Fruit fly (Drosophila melanogaster) whole organism, embryonic: ENCODE measurements around the gene nAChRalpha1.

ENCODE experiments used
- Atf3 ChIP-seq: fragments of 200-800 bp; sonication (Bioruptor generic); optimal IDR thresholded peaks from 3 replicates; lab custom pipeline; 2016; ENCODE audit warnings: missing biosample characterization, missing genetic modification characterization
- CG11085 ChIP-seq: fragments of 200-800 bp; sonication (Bioruptor generic); IDR thresholded peaks from 2 replicates; pipeline ENCODE4 v1.3.6; 2022; ENCODE audit warnings: missing biosample characterization, missing genetic modification characterization
- CG12391 ChIP-seq: fragments of 200-800 bp; sonication (Bioruptor generic); optimal IDR thresholded peaks from 3 replicates; lab custom pipeline; 2018; ENCODE audit warnings: missing biosample characterization, mild to moderate bottlenecking, missing genetic modification characterization, moderate library complexity
- CG1602 ChIP-seq: fragments of 200-800 bp; sonication (Bioruptor generic); optimal IDR thresholded peaks from 3 replicates; lab custom pipeline; 2016; ENCODE audit warnings: missing biosample characterization, missing genetic modification characterization
- CG1647 ChIP-seq: fragments of 200-800 bp; sonication (Bioruptor generic); optimal IDR thresholded peaks from 3 replicates; lab custom pipeline; 2016; ENCODE audit warnings: missing biosample characterization, missing genetic modification characterization
- CG16813 ChIP-seq: fragments of 200-800 bp; sonication (Bioruptor generic); IDR thresholded peaks from 3 replicates; pipeline ENCODE4 v1.3.6; 2022; ENCODE audit warnings: missing biosample characterization, missing genetic modification characterization; ENCODE audit not compliant: partially characterized antibody
- CG17328 ChIP-seq: fragments of 200-800 bp; sonication (Bioruptor generic); IDR thresholded peaks from 2 replicates; pipeline ENCODE4 v1.3.6; 2022; ENCODE audit warnings: missing biosample characterization, missing genetic modification characterization
- CG2712 ChIP-seq: fragments of 200-800 bp; optimal IDR thresholded peaks from 3 replicates; lab custom pipeline; 2019; ENCODE audit warnings: missing biosample characterization, mild to moderate bottlenecking, missing genetic modification characterization, moderate library complexity
- CG32767 ChIP-seq: fragments of 200-800 bp; sonication (Bioruptor generic); IDR thresholded peaks from 2 replicates; pipeline ENCODE4 v1.3.6; 2022; ENCODE audit warnings: missing biosample characterization, missing genetic modification characterization
- CG34224 ChIP-seq: fragments of 200-800 bp; sonication (Bioruptor generic); IDR thresholded peaks from 3 replicates; pipeline ENCODE4 v1.3.6; 2022; ENCODE audit warnings: missing biosample characterization, missing genetic modification characterization; ENCODE audit not compliant: partially characterized antibody
- CG34422 ChIP-seq: fragments of 200-800 bp; sonication (Bioruptor generic); IDR thresholded peaks from 3 replicates; pipeline ENCODE4 v1.3.6; 2022; ENCODE audit warnings: missing biosample characterization, missing genetic modification characterization
- CG3995 ChIP-seq: fragments of 200-800 bp; sonication (Bioruptor generic); optimal IDR thresholded peaks from 3 replicates; lab custom pipeline; 2016; ENCODE audit warnings: missing biosample characterization, missing genetic modification characterization
- CG42726 ChIP-seq: fragments of 200-800 bp; sonication (Bioruptor generic); IDR thresholded peaks from 2 replicates; pipeline ENCODE4 v1.3.6; 2022; ENCODE audit warnings: missing biosample characterization, missing genetic modification characterization; ENCODE audit not compliant: partially characterized antibody
- CG7786 ChIP-seq: fragments of 200-800 bp; sonication (Bioruptor generic); optimal IDR thresholded peaks from 2 replicates; lab custom pipeline; 2016; ENCODE audit warnings: missing biosample characterization, missing genetic modification characterization
- CG8944 ChIP-seq: fragments of 200-800 bp; sonication (Bioruptor generic); optimal IDR thresholded peaks from 3 replicates; lab custom pipeline; 2016; ENCODE audit warnings: missing biosample characterization, missing genetic modification characterization
- CTCF ChIP-seq: fragments of 200-800 bp; sonication (Bioruptor generic); optimal IDR thresholded peaks from 2 replicates; lab custom pipeline; 2017; ENCODE audit warnings: missing biosample characterization, mild to moderate bottlenecking, missing genetic modification characterization, moderate library complexity
- Dek ChIP-seq: fragments of 200-800 bp; sonication (Bioruptor generic); optimal IDR thresholded peaks from 3 replicates; lab custom pipeline; 2019; ENCODE audit warnings: missing biosample characterization, mild to moderate bottlenecking, missing genetic modification characterization, moderate library complexity
- Dip3 ChIP-seq: fragments of 200-800 bp; sonication (Bioruptor generic); optimal IDR thresholded peaks from 3 replicates; lab custom pipeline; 2016; ENCODE audit warnings: missing biosample characterization, missing genetic modification characterization
- HmgD ChIP-seq: fragments of 200-800 bp; sonication (Bioruptor generic); optimal IDR thresholded peaks from 3 replicates; lab custom pipeline; 2016; ENCODE audit warnings: missing biosample characterization, missing genetic modification characterization
- Hr51 ChIP-seq, 2 experiments: fragments of 200-800 bp; sonication (Bioruptor generic); optimal IDR thresholded peaks; 2 replicates in 1 of 2; 3 replicates in 1 of 2; lab custom pipeline; 2016 to 2018; ENCODE audit warnings: missing biosample characterization in 2 of 2, missing genetic modification characterization in 2 of 2, mild to moderate bottlenecking in 1 of 2, moderate library complexity in 1 of 2
- Hsf ChIP-seq: fragments of 200-800 bp; sonication (Bioruptor generic); optimal IDR thresholded peaks from 3 replicates; lab custom pipeline; 2016; ENCODE audit warnings: missing biosample characterization, missing genetic modification characterization
- Pdp1 ChIP-seq, 2 experiments: fragments of 200-800 bp; sonication (Bioruptor generic); optimal IDR thresholded peaks; 3 replicates each; lab custom pipeline; 2016; ENCODE audit warnings: missing biosample characterization in 2 of 2, missing genetic modification characterization in 2 of 2, mild to moderate bottlenecking in 1 of 2, moderate library complexity in 1 of 2
- Ssrp ChIP-seq: fragments of 200-800 bp; sonication (Bioruptor generic); optimal IDR thresholded peaks from 2 replicates; lab custom pipeline; 2018; ENCODE audit warnings: missing biosample characterization, mild to moderate bottlenecking, missing genetic modification characterization, moderate library complexity
- TFAM ChIP-seq: fragments of 200-800 bp; sonication (Bioruptor generic); optimal IDR thresholded peaks from 2 replicates; lab custom pipeline; 2017; ENCODE audit warnings: missing biosample characterization, missing genetic modification characterization, inconsistent platforms
- Trl ChIP-seq, 3 experiments: fragments of >200 bp in 2 of 3; fragments of 200-800 bp in 1 of 3; sonication (Bioruptor generic) in 1 of 3; optimal IDR thresholded peaks; 2 replicates in 1 of 3; 3 replicates in 2 of 3; lab custom pipeline; 2016 to 2017; ENCODE audit warnings: missing biosample characterization in 1 of 3, missing genetic modification characterization in 1 of 3
- Usf ChIP-seq: fragments of 200-800 bp; sonication (Bioruptor generic); optimal IDR thresholded peaks from 2 replicates; lab custom pipeline; 2017; ENCODE audit warnings: missing genotype, missing biosample characterization, missing genetic modification characterization
- Xbp1 ChIP-seq: fragments of 200-800 bp; sonication (Bioruptor generic); optimal IDR thresholded peaks from 3 replicates; lab custom pipeline; 2016; ENCODE audit warnings: missing biosample characterization, mild to moderate bottlenecking, missing genetic modification characterization
- ara ChIP-seq: fragments of 200-800 bp; sonication (Bioruptor generic); IDR thresholded peaks from 2 replicates; pipeline ENCODE4 v1.3.6; 2022; ENCODE audit warnings: missing biosample characterization, missing genetic modification characterization
- chn ChIP-seq: fragments of 200-800 bp; sonication (Bioruptor generic); optimal IDR thresholded peaks from 2 replicates; lab custom pipeline; 2016; ENCODE audit warnings: missing biosample characterization, missing genetic modification characterization
- danr ChIP-seq: fragments of 200-800 bp; sonication (Bioruptor generic); IDR thresholded peaks from 2 replicates; pipeline ENCODE4 v1.3.6; 2022; ENCODE audit warnings: missing biosample characterization, missing genetic modification characterization
- dm ChIP-seq: fragments of 200-800 bp; sonication (Bioruptor generic); optimal IDR thresholded peaks from 3 replicates; lab custom pipeline; 2016; ENCODE audit warnings: missing biosample characterization, missing genetic modification characterization
- dmrt11E ChIP-seq: fragments of 200-800 bp; sonication (Bioruptor generic); optimal IDR thresholded peaks from 3 replicates; lab custom pipeline; 2018; ENCODE audit warnings: missing biosample characterization, mild to moderate bottlenecking, missing genetic modification characterization, moderate library complexity
- gfzf ChIP-seq: fragments of 200-800 bp; sonication (Bioruptor generic); optimal IDR thresholded peaks from 2 replicates; lab custom pipeline; 2016; ENCODE audit warnings: missing biosample characterization, mild to moderate bottlenecking, missing genetic modification characterization, moderate library complexity
- grau ChIP-seq: fragments of 200-800 bp; optimal IDR thresholded peaks from 3 replicates; lab custom pipeline; 2019; ENCODE audit warnings: missing biosample characterization, mild to moderate bottlenecking, missing genetic modification characterization, moderate library complexity
- kay ChIP-seq: fragments of 200-800 bp; sonication (Bioruptor generic); optimal IDR thresholded peaks from 2 replicates; lab custom pipeline; 2016; ENCODE audit warnings: missing biosample characterization, missing genetic modification characterization
- lola ChIP-seq, 3 experiments: fragments of >200 bp in 2 of 3; fragments of 200-800 bp in 1 of 3; sonication (Bioruptor generic) in 1 of 3; optimal IDR thresholded peaks; 2 replicates each; lab custom pipeline; 2017 to 2019; ENCODE audit warnings: missing biosample characterization in 3 of 3, missing genetic modification characterization in 3 of 3, mild to moderate bottlenecking in 1 of 3, moderate library complexity in 1 of 3
- mld ChIP-seq: fragments of 200-800 bp; sonication (Bioruptor generic); IDR thresholded peaks from 3 replicates; pipeline ENCODE4 v1.3.6; 2022; ENCODE audit warnings: missing biosample characterization, missing genetic modification characterization; ENCODE audit not compliant: partially characterized antibody
- otp ChIP-seq: fragments of 200-800 bp; sonication (Bioruptor generic); IDR thresholded peaks from 3 replicates; pipeline ENCODE4, ENCODE4 v1.3.6; 2022; ENCODE audit warnings: missing biosample characterization, missing genetic modification characterization
- pros ChIP-seq: fragments of 200-800 bp; sonication (Bioruptor generic); optimal IDR thresholded peaks from 3 replicates; lab custom pipeline; 2019; ENCODE audit warnings: missing biosample characterization, mild to moderate bottlenecking, missing genetic modification characterization, moderate library complexity
- ranshi ChIP-seq: fragments of 200-800 bp; sonication (Bioruptor generic); IDR thresholded peaks from 2 replicates; pipeline ENCODE4 v1.3.6; 2022; ENCODE audit warnings: missing biosample characterization, missing genetic modification characterization
- sens-2 ChIP-seq: fragments of 200-800 bp; sonication (Bioruptor generic); IDR thresholded peaks from 2 replicates; pipeline ENCODE4 v1.3.6; 2022; ENCODE audit warnings: missing biosample characterization, missing genetic modification characterization
- sisA ChIP-seq: fragments of 200-800 bp; sonication (Bioruptor generic); IDR thresholded peaks from 2 replicates; pipeline ENCODE4 v1.3.6; 2022; ENCODE audit warnings: missing biosample characterization, missing genetic modification characterization
- sob ChIP-seq: fragments of 200-800 bp; sonication (Bioruptor generic); IDR thresholded peaks from 2 replicates; pipeline ENCODE4 v1.3.6; 2022; ENCODE audit warnings: missing biosample characterization, missing genetic modification characterization
- tap ChIP-seq: fragments of 200-800 bp; optimal IDR thresholded peaks from 3 replicates; lab custom pipeline; 2019; ENCODE audit warnings: missing biosample characterization, mild to moderate bottlenecking, missing genetic modification characterization, moderate library complexity
- tio ChIP-seq: fragments of 200-800 bp; sonication (Bioruptor generic); optimal IDR thresholded peaks from 2 replicates; lab custom pipeline; 2017; ENCODE audit warnings: missing biosample characterization, missing genetic modification characterization, inconsistent platforms
- tll ChIP-seq, 2 experiments: fragments of 200-800 bp in 1 of 2; fragments of >200 bp in 1 of 2; sonication (Bioruptor generic) in 1 of 2; optimal IDR thresholded peaks; 2 replicates each; lab custom pipeline; 2017 to 2019; ENCODE audit warnings: missing biosample characterization in 2 of 2, missing genetic modification characterization in 2 of 2, mild to moderate bottlenecking in 1 of 2, moderate library complexity in 1 of 2
- zfh1 ChIP-seq: fragments of 200-800 bp; sonication (Bioruptor generic); IDR thresholded peaks from 3 replicates; pipeline ENCODE4 v1.3.6; 2022; ENCODE audit warnings: missing biosample characterization, missing genetic modification characterization
- zfh2 ChIP-seq: fragments of 200-800 bp; sonication (Bioruptor generic); optimal IDR thresholded peaks from 2 replicates; lab custom pipeline; 2016; ENCODE audit warnings: missing biosample characterization, missing genetic modification characterization

nAChRalpha1 gene

DNA sequence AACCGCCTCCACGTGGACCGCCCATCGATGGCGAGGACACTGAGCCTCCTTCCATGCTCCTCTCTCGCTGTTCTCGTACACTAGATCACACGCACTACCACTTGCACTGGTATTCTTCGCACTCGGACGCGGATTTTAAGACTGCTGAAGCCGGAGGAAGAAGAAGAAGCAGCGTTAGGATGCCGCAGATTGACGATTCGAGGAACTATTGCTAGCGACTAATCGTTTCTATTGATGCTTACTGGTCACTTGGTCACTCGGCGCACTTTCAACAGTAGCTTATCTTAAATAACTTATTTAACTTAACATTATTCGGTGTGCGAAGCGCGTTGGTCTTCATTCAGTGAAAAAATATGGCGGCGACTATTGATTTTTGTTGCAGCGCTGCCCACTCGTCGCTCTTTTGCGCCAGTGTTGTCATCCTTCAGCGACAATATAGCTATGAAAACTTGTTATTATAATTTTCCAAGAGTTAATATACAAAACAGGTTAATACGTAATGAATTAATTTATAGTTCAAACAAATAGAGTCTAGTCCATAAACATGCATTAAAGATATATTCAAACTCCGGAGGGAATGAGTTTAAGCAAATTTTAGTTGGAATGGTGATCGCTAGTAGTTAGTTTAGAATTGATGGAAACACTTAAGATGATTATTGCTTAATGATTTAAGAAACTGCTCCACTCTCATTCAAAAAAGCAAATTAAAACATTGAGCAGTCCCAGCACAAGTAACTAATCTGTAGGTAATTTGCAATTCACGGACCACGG is 108.4 kb downstream of the nAChRalpha1 start, which contains the start of the genes CG5746 and CG6454:
Gene CG5746 (minus strand): TSS at position 372 of the 771 bp plus-strand sequence.
Gene CG6454 (plus strand): TSS at position 763 of the 771 bp plus-strand sequence.
- TF ChIP-seq ranshi (GFP tag; lab: Robert Waterston, UW), result 0 out of 2 replicates have a peak, but pooled peaks have one; percentile 40
- TF ChIP-seq CG34224 (GFP tag; lab: Robert Waterston, UW), result no peak
- TF ChIP-seq CG17328 (GFP tag; lab: Robert Waterston, UW), result peak; percentile 54
- 0 out of 2 replicates have a peak, but pooled peaks have one; percentile 5 for TF ChIP-seq CG42726 (GFP tag; lab: Robert Waterston, UW)
- TF ChIP-seq sens-2, result no peak
- TF ChIP-seq Pdp1 (GFP tag; optimal IDR thresholded peaks at IDR 0.05; lab: Kevin White, UChicago), result peak; percentile 53 to 64
- TF ChIP-seq tap, result no peak
- no peak for TF ChIP-seq mld (GFP tag; lab: Robert Waterston, UW)
- no peak for TF ChIP-seq danr
- TF ChIP-seq CG2712 (tag; lab: Kevin White, UChicago), result no peak
- TF ChIP-seq CTCF (GFP tag; lab: Kevin White, UChicago), result no peak
- TF ChIP-seq Ssrp (tag; lab: Kevin White, UChicago), result peak; percentile 58
- TF ChIP-seq Usf, result peak; percentile 12
- TF ChIP-seq dm (GFP tag; lab: Kevin White, UChicago), result peak; percentile 36
- TF ChIP-seq dmrt11E (tag; lab: Kevin White, UChicago), result peak; percentile 61
- peak in 1 of 2 experiments; percentile 11 for TF ChIP-seq tll (GFP tag; optimal IDR thresholded peaks at IDR 0.05; lab: Kevin White, UChicago)
- no peak for TF ChIP-seq kay (GFP tag; lab: Kevin White, UChicago)
- TF ChIP-seq HmgD, result no peak
- peak; percentile 33; the same call in 1 of the 2 replicates for TF ChIP-seq CG32767 (GFP tag; lab: Robert Waterston, UW)
- TF ChIP-seq Trl (optimal IDR thresholded peaks at IDR 0.05; lab: Kevin White, UChicago), result no peak
- TF ChIP-seq Trl (GFP tag; optimal IDR thresholded peaks at IDR 0.05; lab: Kevin White, UChicago), result peak; percentile 65
- peak; percentile 42 for TF ChIP-seq Dek
- TF ChIP-seq CG1602 (GFP tag; lab: Kevin White, UChicago), result peak; percentile 51
- TF ChIP-seq lola (GFP tag; optimal IDR thresholded peaks at IDR 0.05; lab: Kevin White, UChicago), result peak in 1 of 3 experiments; percentile 62
- TF ChIP-seq TFAM, result no peak
- TF ChIP-seq tio (GFP tag; lab: Kevin White, UChicago), result no peak
- peak; percentile 60 for TF ChIP-seq CG7786 (GFP tag; lab: Kevin White, UChicago)
- TF ChIP-seq Dip3 (GFP tag; lab: Kevin White, UChicago), result peak; percentile 71
- peak; percentile 78 for TF ChIP-seq zfh2 (GFP tag; lab: Kevin White, UChicago)
- TF ChIP-seq CG1647 (GFP tag; lab: Kevin White, UChicago), result peak; percentile 15
- peak; percentile 78 for TF ChIP-seq CG12391 (tag; lab: Kevin White, UChicago)
- peak; percentile 68 for TF ChIP-seq Xbp1 (GFP tag; lab: Kevin White, UChicago)
- TF ChIP-seq otp (GFP tag; lab: Robert Waterston, UW), result no peak
- TF ChIP-seq Hr51 (GFP tag; optimal IDR thresholded peaks at IDR 0.05; lab: Kevin White, UChicago), result peak in 1 of 2 experiments; percentile 50
- TF ChIP-seq CG11085 (GFP tag; lab: Robert Waterston, UW), result no peak
- peak; percentile 65 for TF ChIP-seq chn
- TF ChIP-seq CG16813, result no peak
- TF ChIP-seq grau (tag; lab: Kevin White, UChicago), result no peak
- TF ChIP-seq sisA (GFP tag; lab: Robert Waterston, UW), result peak; percentile 26; the same call in 1 of the 2 replicates
- no peak for TF ChIP-seq pros (GFP tag; lab: Kevin White, UChicago)
- TF ChIP-seq CG8944, result peak; percentile 24
- peak; percentile 71 for TF ChIP-seq Hsf
- no peak for TF ChIP-seq ara (GFP tag; lab: Robert Waterston, UW)
- TF ChIP-seq Atf3 (GFP tag; lab: Kevin White, UChicago), result peak; percentile 18
- peak; percentile 35; the same call in 1 of the 3 replicates for TF ChIP-seq zfh1 (GFP tag; lab: Robert Waterston, UW)
- peak; percentile 76 for TF ChIP-seq gfzf
- peak; percentile 65 for TF ChIP-seq CG34422
- TF ChIP-seq sob (GFP tag; lab: Robert Waterston, UW), result peak; percentile 59; the same call in 1 of the 2 replicates
- peak; percentile 63 for TF ChIP-seq CG3995 (GFP tag; lab: Kevin White, UChicago)
